Worm (Caenorhabditis elegans) whole organism, early embryonic: ENCODE measurements around the gene ztf-28.

ENCODE experiments used
- ama-1 ChIP-seq: fragments of 150-350 bp; optimal IDR thresholded peaks from 2 replicates; lab custom pipeline; 2014
- tbx-37 ChIP-seq: fragments of 200-800 bp; sonication (Bioruptor generic); conservative IDR thresholded peaks from 2 replicates; pipeline ENCODE4 v1.3.6; 2022; ENCODE audit warnings: missing genetic modification reagents, missing genetic modification characterization, missing compliant biosample characterization

ce11 chrV:2066780-2067179 lies 23.7 kb upstream of the ztf-28 start, which contains the start of gene nhr-86:
- TF ChIP-seq ama-1 (lab: Kevin White, UChicago) (no peak), tbx-37 (GFP tag; lab: Robert Waterston, UW) (no peak)
